Worm (Caenorhabditis elegans) whole organism, midembryonic: ENCODE measurements around the gene cdr-1.

Experiments
- T22C8.4 ChIP-seq: fragments of 200-800 bp; sonication (Bioruptor generic); IDR thresholded peaks from 2 replicates; pipeline ENCODE4 v1.3.6; 2022; ENCODE audit warnings: missing genetic modification characterization, missing compliant biosample characterization
- cog-1 ChIP-seq: sonication (generic microtip); optimal IDR thresholded peaks from 2 replicates; lab custom pipeline; 2016; ENCODE audit warnings: missing genetic modification characterization, missing compliant biosample characterization
- flt-1 ChIP-seq: fragments of 200-800 bp; sonication (Bioruptor generic); IDR thresholded peaks from 2 replicates; pipeline ENCODE4 v1.3.6; 2022; ENCODE audit warnings: missing genetic modification characterization, missing compliant biosample characterization
- klf-2 ChIP-seq: fragments of 200-800 bp; sonication (Bioruptor generic); conservative IDR thresholded peaks from 2 replicates; pipeline ENCODE4 v1.3.6; 2022; ENCODE audit warnings: missing genetic modification reagents, missing genetic modification characterization, missing compliant biosample characterization
- med-1 ChIP-seq: sonication (generic microtip); optimal IDR thresholded peaks from 2 replicates; lab custom pipeline; 2017; ENCODE audit warnings: missing genetic modification characterization, mild to moderate bottlenecking, missing compliant biosample characterization, antibody characterized with exemption, missing genetic modification reagents; ENCODE audit not compliant: insufficient read depth
- ref-1 ChIP-seq: fragments of 200-800 bp; sonication (Bioruptor generic); conservative IDR thresholded peaks from 2 replicates; pipeline ENCODE4 v1.3.6; 2022; ENCODE audit warnings: missing genetic modification reagents, missing genetic modification characterization, missing compliant biosample characterization
- tab-1 ChIP-seq: fragments of 200-800 bp; sonication (Bioruptor generic); IDR thresholded peaks from 2 replicates; pipeline ENCODE4 v1.3.6; 2022; ENCODE audit warnings: missing genetic modification characterization, missing compliant biosample characterization
- ztf-23 ChIP-seq: fragments of 200-800 bp; sonication (Bioruptor generic); IDR thresholded peaks from 2 replicates; pipeline ENCODE4 v1.3.6; 2022; ENCODE audit warnings: missing genetic modification reagents, missing genetic modification characterization, missing compliant biosample characterization
- ztf-29 ChIP-seq: fragments of 200-800 bp; sonication (Bioruptor generic); IDR thresholded peaks from 2 replicates; pipeline ENCODE4 v1.3.6; 2022; ENCODE audit warnings: missing genetic modification reagents, missing genetic modification characterization, missing compliant biosample characterization

The cdr-1 gene

ce11 chrV:15957098-15957497 is 36.0 kb downstream of the cdr-1 start, which contains the start of gene F36G9.3:
F36G9.3 (plus strand) TSS chrV:15957398.
- TF ChIP-seq ztf-29 (GFP tag; lab: Robert Waterston, UW) (no peak), T22C8.4 (GFP tag; lab: Robert Waterston, UW) (no peak), flt-1 (GFP tag; lab: Robert Waterston, UW) (no peak), ztf-23 (GFP tag; lab: Robert Waterston, UW) (no peak), klf-2 (GFP tag; lab: Robert Waterston, UW) (no peak), tab-1 (GFP tag; lab: Robert Waterston, UW) (no peak), ref-1 (no peak), cog-1 (tag; lab: Kevin White, UChicago) (no peak), med-1 (GFP tag; lab: Kevin White, UChicago) (no peak)

- TF ChIP-seq ztf-29 (GFP tag; lab: Robert Waterston, UW) (no peak), klf-2 (GFP tag; lab: Robert Waterston, UW) (no peak), T22C8.4 (GFP tag; lab: Robert Waterston, UW) (no peak), med-1 (GFP tag; lab: Kevin White, UChicago) (no peak), cog-1 (tag; lab: Kevin White, UChicago) (no peak), ztf-23 (GFP tag; lab: Robert Waterston, UW) (no peak), tab-1 (GFP tag; lab: Robert Waterston, UW) (no peak), flt-1 (GFP tag; lab: Robert Waterston, UW) (no peak), ref-1 (no peak)
Observed at ce11 chrV:15959456-15959855, 38.3 kb downstream of the cdr-1 start.

ce11 chrV:15965114-15965513 is 44.0 kb downstream of the cdr-1 start, which contains the start of gene sri-2:
sri-2 (minus strand) TSS chrV:15965214.
- TF ChIP-seq ztf-23 (GFP tag; lab: Robert Waterston, UW) (no peak), cog-1 (tag; lab: Kevin White, UChicago) (no peak), tab-1 (GFP tag; lab: Robert Waterston, UW) (no peak), flt-1 (GFP tag; lab: Robert Waterston, UW) (no peak), klf-2 (GFP tag; lab: Robert Waterston, UW) (no peak), ztf-29 (GFP tag; lab: Robert Waterston, UW) (no peak), ref-1 (no peak), med-1 (GFP tag; lab: Kevin White, UChicago) (no peak), T22C8.4 (GFP tag; lab: Robert Waterston, UW) (no peak)

- TF ChIP-seq T22C8.4 (GFP tag; lab: Robert Waterston, UW) (no peak), ref-1 (no peak), ztf-23 (GFP tag; lab: Robert Waterston, UW) (no peak), tab-1 (GFP tag; lab: Robert Waterston, UW) (no peak), med-1 (GFP tag; lab: Kevin White, UChicago) (no peak), flt-1 (GFP tag; lab: Robert Waterston, UW) (no peak), klf-2 (GFP tag; lab: Robert Waterston, UW) (no peak), ztf-29 (GFP tag; lab: Robert Waterston, UW) (no peak), cog-1 (tag; lab: Kevin White, UChicago) (no peak)
Observed at ce11 chrV:15967542-15967941, 46.4 kb downstream of the cdr-1 start, which contains the start of gene sri-1. sri-1 (minus strand) TSS chrV:15967642.

- TF ChIP-seq ztf-29 (GFP tag; lab: Robert Waterston, UW) (no peak), klf-2 (GFP tag; lab: Robert Waterston, UW) (no peak), flt-1 (GFP tag; lab: Robert Waterston, UW) (no peak), ref-1 (no peak), T22C8.4 (GFP tag; lab: Robert Waterston, UW) (no peak), tab-1 (GFP tag; lab: Robert Waterston, UW) (no peak)
Observed at ce11 chrV:15969653-15970052, 48.5 kb downstream of the cdr-1 start, which contains the start of gene F36G9.7. F36G9.7 (minus strand) TSS chrV:15969753.

- no peak for TF ChIP-seq klf-2 (GFP tag; lab: Robert Waterston, UW)
- no peak for TF ChIP-seq T22C8.4 (GFP tag; lab: Robert Waterston, UW)
- TF ChIP-seq tab-1 (GFP tag; lab: Robert Waterston, UW): no peak
- no peak for TF ChIP-seq ztf-23 (GFP tag; lab: Robert Waterston, UW)
- TF ChIP-seq med-1 (GFP tag; lab: Kevin White, UChicago): no peak
- TF ChIP-seq ztf-29 (GFP tag; lab: Robert Waterston, UW): no peak
- TF ChIP-seq cog-1 (tag; lab: Kevin White, UChicago): no peak
- TF ChIP-seq flt-1 (GFP tag; lab: Robert Waterston, UW): no peak
- TF ChIP-seq ref-1: no peak
Observed at ce11 chrV:15970820-15971219, 49.7 kb downstream of the cdr-1 start.
